Fruit fly (Drosophila melanogaster) whole organism, embryonic: Measurements from ENCODE around the gene janB.

ENCODE experiments used
- C15 ChIP-seq: fragments of 200-800 bp; sonication (Bioruptor generic); IDR thresholded peaks from 3 replicates; pipeline ENCODE4 v1.3.6; 2022; ENCODE audit warnings: missing biosample characterization, missing genetic modification characterization
- CG10366 ChIP-seq: fragments of 200-800 bp; sonication (Bioruptor generic); IDR thresholded peaks from 2 replicates; pipeline ENCODE4 v1.3.6; 2022; ENCODE audit warnings: missing biosample characterization, missing genetic modification characterization
- CG11696 ChIP-seq: fragments of 200-800 bp; sonication (Bioruptor generic); IDR thresholded peaks from 2 replicates; pipeline ENCODE4 v1.3.6; 2022; ENCODE audit warnings: missing biosample characterization, missing genetic modification characterization
- CG12071 ChIP-seq: fragments of 200-800 bp; sonication (Bioruptor generic); optimal IDR thresholded peaks from 3 replicates; lab custom pipeline; 2018; ENCODE audit warnings: missing biosample characterization, mild to moderate bottlenecking, missing genetic modification characterization
- CG12391 ChIP-seq: fragments of 200-800 bp; sonication (Bioruptor generic); optimal IDR thresholded peaks from 3 replicates; lab custom pipeline; 2018; ENCODE audit warnings: missing biosample characterization, mild to moderate bottlenecking, missing genetic modification characterization, moderate library complexity
- CG13624 ChIP-seq: fragments of 200-800 bp; sonication (Bioruptor generic); optimal IDR thresholded peaks from 2 replicates; lab custom pipeline; 2016; ENCODE audit warnings: missing biosample characterization, missing genetic modification characterization
- CG14710 ChIP-seq: fragments of 200-800 bp; sonication (Bioruptor generic); optimal IDR thresholded peaks from 3 replicates; lab custom pipeline; 2019; ENCODE audit warnings: missing biosample characterization, mild to moderate bottlenecking, missing genetic modification characterization, moderate library complexity
- CG14965 ChIP-seq: fragments of 200-800 bp; sonication (Bioruptor generic); optimal IDR thresholded peaks from 2 replicates; lab custom pipeline; 2016; ENCODE audit warnings: missing biosample characterization, missing genetic modification characterization, borderline replicate concordance
- CG16863 ChIP-seq: fragments of 200-800 bp; sonication (Bioruptor generic); optimal IDR thresholded peaks from 3 replicates; lab custom pipeline; 2016; ENCODE audit warnings: missing biosample characterization, missing genetic modification characterization
- CG17612 ChIP-seq: fragments of 200-800 bp; sonication (Bioruptor generic); IDR thresholded peaks from 2 replicates; pipeline ENCODE4 v1.3.6; 2022; ENCODE audit warnings: missing biosample characterization, missing genetic modification characterization
- CG30403 ChIP-seq: fragments of 200-800 bp; sonication (Bioruptor generic); optimal IDR thresholded peaks from 3 replicates; lab custom pipeline; 2016; ENCODE audit warnings: missing biosample characterization, missing genetic modification characterization
- CG31388 ChIP-seq: fragments of 200-800 bp; sonication (Bioruptor generic); optimal IDR thresholded peaks from 2 replicates; lab custom pipeline; 2016; ENCODE audit warnings: missing biosample characterization, missing genetic modification characterization
- CG4730 ChIP-seq: fragments of 200-800 bp; sonication (Bioruptor generic); IDR thresholded peaks from 2 replicates; pipeline ENCODE4 v1.3.6; 2022; ENCODE audit warnings: missing biosample characterization, missing genetic modification characterization
- CG5245 ChIP-seq: fragments of 200-800 bp; sonication (Bioruptor generic); optimal IDR thresholded peaks from 3 replicates; lab custom pipeline; 2016; ENCODE audit warnings: missing biosample characterization, missing genetic modification characterization
- CG7745 ChIP-seq: fragments of 200-800 bp; sonication (Bioruptor generic); optimal IDR thresholded peaks from 2 replicates; lab custom pipeline; 2018; ENCODE audit warnings: missing biosample characterization, mild to moderate bottlenecking, missing genetic modification characterization, moderate library complexity
- CG9215 ChIP-seq: fragments of 200-800 bp; sonication (Bioruptor generic); IDR thresholded peaks from 2 replicates; pipeline ENCODE4 v1.3.6; 2022; ENCODE audit warnings: missing biosample characterization, missing genetic modification characterization
- CG9817 ChIP-seq: fragments of 200-800 bp; sonication (Bioruptor generic); optimal IDR thresholded peaks from 2 replicates; lab custom pipeline; 2018; ENCODE audit warnings: missing biosample characterization, mild to moderate bottlenecking, missing genetic modification characterization, moderate library complexity
- CHES-1-like ChIP-seq: fragments of 200-800 bp; sonication (Bioruptor generic); optimal IDR thresholded peaks from 2 replicates; lab custom pipeline; 2016; ENCODE audit warnings: missing biosample characterization, missing genetic modification characterization
- Dad ChIP-seq: fragments of 200-800 bp; sonication (Bioruptor generic); optimal IDR thresholded peaks from 3 replicates; lab custom pipeline; 2016; ENCODE audit warnings: missing biosample characterization, missing genetic modification characterization
- Deaf1 ChIP-seq: fragments of 200-800 bp; optimal IDR thresholded peaks from 3 replicates; lab custom pipeline; 2019; ENCODE audit warnings: missing biosample characterization, mild to moderate bottlenecking, missing genetic modification characterization, moderate library complexity
- Dek ChIP-seq: fragments of 200-800 bp; sonication (Bioruptor generic); optimal IDR thresholded peaks from 3 replicates; lab custom pipeline; 2019; ENCODE audit warnings: missing biosample characterization, mild to moderate bottlenecking, missing genetic modification characterization, moderate library complexity
- Dp ChIP-seq: fragments of 200-800 bp; sonication (Bioruptor generic); optimal IDR thresholded peaks from 2 replicates; lab custom pipeline; 2018; ENCODE audit warnings: missing biosample characterization, mild to moderate bottlenecking, missing genetic modification characterization, moderate library complexity
- Dref ChIP-seq: fragments of 200-800 bp; sonication (Bioruptor generic); IDR thresholded peaks from 2 replicates; pipeline ENCODE4 v1.3.6; 2022; ENCODE audit warnings: missing biosample characterization, missing genetic modification characterization
- Gsc ChIP-seq: fragments of 200-800 bp; sonication (Bioruptor generic); IDR thresholded peaks from 2 replicates; pipeline ENCODE4 v1.3.6; 2022; ENCODE audit warnings: missing biosample characterization, missing genetic modification characterization
- Gug ChIP-seq: fragments of 200-800 bp; sonication (Bioruptor generic); IDR thresholded peaks from 4 replicates; pipeline ENCODE4 v1.3.6; 2022; ENCODE audit warnings: missing biosample characterization, missing genetic modification characterization
- Max ChIP-seq: fragments of 200-800 bp; sonication (Bioruptor generic); optimal IDR thresholded peaks from 2 replicates; lab custom pipeline; 2016; ENCODE audit warnings: missing biosample characterization, mild to moderate bottlenecking, missing genetic modification characterization
- Meics ChIP-seq: fragments of 200-800 bp; sonication (Bioruptor generic); optimal IDR thresholded peaks from 2 replicates; lab custom pipeline; 2017; ENCODE audit warnings: missing biosample characterization, mild to moderate bottlenecking, missing genetic modification characterization
- Nf-YB ChIP-seq: fragments of 200-800 bp; sonication (Bioruptor generic); optimal IDR thresholded peaks from 3 replicates; lab custom pipeline; 2019; ENCODE audit warnings: missing biosample characterization, mild to moderate bottlenecking, missing genetic modification characterization, moderate library complexity
- Pdp1 ChIP-seq, 2 experiments: fragments of 200-800 bp; sonication (Bioruptor generic); optimal IDR thresholded peaks; 3 replicates each; lab custom pipeline; 2016; ENCODE audit warnings: missing biosample characterization in 2 of 2, missing genetic modification characterization in 2 of 2, mild to moderate bottlenecking in 1 of 2, moderate library complexity in 1 of 2
- Xrp1 ChIP-seq: fragments of 200-800 bp; sonication (Bioruptor generic); IDR thresholded peaks from 2 replicates; pipeline ENCODE4 v1.3.6; 2022; ENCODE audit warnings: missing biosample characterization, missing genetic modification characterization
- ac ChIP-seq: fragments of 200-800 bp; sonication (Bioruptor generic); optimal IDR thresholded peaks from 3 replicates; lab custom pipeline; 2017; ENCODE audit warnings: missing biosample characterization, mild to moderate bottlenecking, missing genetic modification characterization
- emc ChIP-seq: fragments of 200-800 bp; sonication (Bioruptor generic); optimal IDR thresholded peaks from 2 replicates; lab custom pipeline; 2016; ENCODE audit warnings: missing biosample characterization, missing genetic modification characterization
- eve ChIP-seq, 2 experiments: fragments of >200 bp; optimal IDR thresholded peaks; 2 replicates each; lab custom pipeline; 2017; ENCODE audit warnings: missing biosample characterization in 2 of 2, missing genetic modification characterization in 2 of 2
- fd96Cb ChIP-seq: fragments of 200-800 bp; sonication (Bioruptor generic); optimal IDR thresholded peaks from 2 replicates; lab custom pipeline; 2018; ENCODE audit warnings: missing biosample characterization, mild to moderate bottlenecking, missing genetic modification characterization, moderate library complexity
- ham ChIP-seq: fragments of 200-800 bp; sonication (Bioruptor generic); IDR thresholded peaks from 2 replicates; pipeline ENCODE4 v1.3.6; 2022; ENCODE audit warnings: missing biosample characterization, missing genetic modification characterization
- jigr1 ChIP-seq: fragments of 200-800 bp; sonication (Bioruptor generic); IDR thresholded peaks from 3 replicates; pipeline ENCODE4 v1.3.6; 2022; ENCODE audit warnings: missing biosample characterization, missing genetic modification characterization
- ken ChIP-seq: fragments of 200-800 bp; sonication (Bioruptor generic); IDR thresholded peaks from 3 replicates; pipeline ENCODE4 v1.3.6; 2022; ENCODE audit warnings: missing biosample characterization, missing genetic modification characterization
- lab ChIP-seq: fragments of 200-800 bp; sonication (Bioruptor generic); optimal IDR thresholded peaks from 3 replicates; lab custom pipeline; 2017; ENCODE audit warnings: missing biosample characterization, missing genetic modification characterization, mild to moderate bottlenecking, moderate library complexity, missing genetic modification reagents
- lmd ChIP-seq: fragments of 200-800 bp; sonication (Bioruptor generic); IDR thresholded peaks from 2 replicates; pipeline ENCODE4 v1.3.6; 2022; ENCODE audit warnings: missing biosample characterization, missing genetic modification characterization
- luna ChIP-seq: fragments of 200-800 bp; sonication (Bioruptor generic); optimal IDR thresholded peaks from 2 replicates; lab custom pipeline; 2016; ENCODE audit warnings: missing biosample characterization, missing genetic modification characterization
- nerfin-2 ChIP-seq: fragments of 200-800 bp; sonication (Bioruptor generic); IDR thresholded peaks from 2 replicates; pipeline ENCODE4 v1.3.6; 2022; ENCODE audit warnings: missing biosample characterization, missing genetic modification characterization; ENCODE audit not compliant: partially characterized antibody
- pnt ChIP-seq: fragments of 200-800 bp; sonication (Bioruptor generic); optimal IDR thresholded peaks from 3 replicates; lab custom pipeline; 2016; ENCODE audit warnings: missing biosample characterization, missing genetic modification characterization
- psq ChIP-seq: fragments of 200-800 bp; sonication (Bioruptor generic); optimal IDR thresholded peaks from 2 replicates; lab custom pipeline; 2017; ENCODE audit warnings: missing biosample characterization, missing genetic modification characterization
- sug ChIP-seq: fragments of 200-800 bp; optimal IDR thresholded peaks from 2 replicates; lab custom pipeline; 2019; ENCODE audit warnings: missing biosample characterization, mild to moderate bottlenecking, missing genetic modification characterization, moderate library complexity
- toy ChIP-seq: fragments of 200-800 bp; sonication (Bioruptor generic); IDR thresholded peaks from 2 replicates; pipeline ENCODE4 v1.3.6; 2022; ENCODE audit warnings: missing biosample characterization, missing genetic modification characterization
- trem ChIP-seq: fragments of 200-800 bp; optimal IDR thresholded peaks from 3 replicates; lab custom pipeline; 2019; ENCODE audit warnings: missing biosample characterization, mild to moderate bottlenecking, missing genetic modification characterization, moderate library complexity
- tup ChIP-seq: fragments of 200-800 bp; sonication (Bioruptor generic); optimal IDR thresholded peaks from 2 replicates; lab custom pipeline; 2016; ENCODE audit warnings: missing biosample characterization, mild to moderate bottlenecking, missing genetic modification characterization, moderate library complexity
- unpg ChIP-seq: fragments of 200-800 bp; sonication (Bioruptor generic); optimal IDR thresholded peaks from 3 replicates; lab custom pipeline; 2018; ENCODE audit warnings: missing biosample characterization, mild to moderate bottlenecking, missing genetic modification characterization, moderate library complexity
- vnd ChIP-seq: fragments of 200-800 bp; sonication (Bioruptor generic); IDR thresholded peaks from 3 replicates; pipeline ENCODE4 v1.3.6; 2022; ENCODE audit warnings: missing biosample characterization, missing genetic modification characterization; ENCODE audit not compliant: partially characterized antibody
- wor ChIP-seq: fragments of 200-800 bp; sonication (Bioruptor generic); IDR thresholded peaks from 2 replicates; pipeline ENCODE4 v1.3.6; 2022; ENCODE audit warnings: missing biosample characterization, missing genetic modification characterization
- zen2 ChIP-seq: fragments of 200-800 bp; sonication (Bioruptor generic); IDR thresholded peaks from 3 replicates; pipeline ENCODE4 v1.3.6; 2022; ENCODE audit warnings: missing biosample characterization, missing genetic modification characterization; ENCODE audit not compliant: partially characterized antibody

The janB gene

DNA sequence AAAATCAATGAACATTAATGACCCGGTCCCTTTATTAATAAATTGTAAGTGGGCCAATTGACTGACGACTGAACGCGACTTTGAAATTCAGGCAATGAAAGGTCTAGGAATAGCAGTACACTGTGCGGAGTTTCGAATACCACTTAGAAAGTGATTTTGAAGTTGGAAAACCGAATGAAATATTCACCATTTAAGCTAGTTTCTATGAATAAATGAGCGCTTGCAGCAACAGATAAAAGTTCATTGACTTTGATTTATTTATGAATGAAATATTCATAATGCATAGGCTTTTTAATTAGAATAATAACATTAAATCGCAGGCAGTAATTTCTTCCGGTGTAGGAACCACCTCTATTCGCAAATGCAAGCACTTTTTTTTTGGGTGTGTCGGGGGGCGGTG, 17.5 kb downstream of the janB start (continued):
- 0 out of 3 replicates have a peak, but pooled peaks have one; percentile 21 for TF ChIP-seq jigr1 (GFP tag; lab: Robert Waterston, UW)
- no peak for TF ChIP-seq Max
- TF ChIP-seq CG7745 (tag; lab: Kevin White, UChicago) = no peak
- no peak for TF ChIP-seq toy (GFP tag; lab: Robert Waterston, UW)
- peak; percentile 44 for TF ChIP-seq CG30403 (GFP tag; lab: Kevin White, UChicago)
- TF ChIP-seq CG12391 = peak; percentile 30
- TF ChIP-seq fd96Cb = peak; percentile 43
- TF ChIP-seq vnd (GFP tag; lab: Robert Waterston, UW) = no peak
- no peak for TF ChIP-seq CHES-1-like (GFP tag; lab: Kevin White, UChicago)
- no peak for TF ChIP-seq Nf-YB (GFP tag; lab: Kevin White, UChicago)
- peak; percentile 30; the same call in 1 of the 2 replicates for TF ChIP-seq lmd
- no peak for TF ChIP-seq ken
- TF ChIP-seq Meics (GFP tag; lab: Kevin White, UChicago) = peak; percentile 37
- no peak for TF ChIP-seq Dp (GFP tag; lab: Kevin White, UChicago)
- TF ChIP-seq sug (tag; lab: Kevin White, UChicago) = no peak
- no peak for TF ChIP-seq ac
- peak; percentile 13 for TF ChIP-seq lab (GFP tag; lab: Kevin White, UChicago)
- TF ChIP-seq CG10366 (GFP tag; lab: Robert Waterston, UW) = peak; percentile 16; the same call in 1 of the 2 replicates
- no peak for TF ChIP-seq Gug

dm6 chr3R:30014977-30015514, 23.5 kb downstream of the janB start, which contains the start of gene CG7920:
Gene CG7920 (minus strand): TSS chr3R:30015284.
- TF ChIP-seq eve (GFP tag; optimal IDR thresholded peaks at IDR 0.05; lab: Kevin White, UChicago) (no peak), emc (no peak), Xrp1 (GFP tag; lab: Robert Waterston, UW) (no peak), CG9817 (tag; lab: Kevin White, UChicago) (no peak), Deaf1 (tag; lab: Kevin White, UChicago) (peak; percentile 27), tup (no peak), pnt (GFP tag; lab: Kevin White, UChicago) (no peak), CG14710 (peak; percentile 39), trem (peak; percentile 60), Dek (tag; lab: Kevin White, UChicago) (peak; percentile 22), CG16863 (no peak), C15 (GFP tag; lab: Robert Waterston, UW) (no peak), Dad (GFP tag; lab: Kevin White, UChicago) (no peak), CG14965 (GFP tag; lab: Kevin White, UChicago) (no peak), CG13624 (peak; percentile 79), Nf-YB (GFP tag; lab: Kevin White, UChicago) (no peak), luna (no peak), zen2 (GFP tag; lab: Robert Waterston, UW) (peak; percentile 44; the same call in 1 of the 3 replicates), CG12071 (GFP tag; lab: Kevin White, UChicago) (peak; percentile 24), CG4730 (no peak), Gug (no peak), ham (GFP tag; lab: Robert Waterston, UW) (no peak), CG11696 (GFP tag; lab: Robert Waterston, UW) (no peak), CG17612 (GFP tag; lab: Robert Waterston, UW) (no peak), CG5245 (GFP tag; lab: Kevin White, UChicago) (no peak), Dref (GFP tag; lab: Robert Waterston, UW) (peak; percentile 91), Gsc (GFP tag; lab: Robert Waterston, UW) (no peak), Pdp1 (GFP tag; optimal IDR thresholded peaks at IDR 0.05; lab: Kevin White, UChicago) (peak in 1 of 2 experiments; percentile 10), CG9215 (GFP tag; lab: Robert Waterston, UW) (no peak), psq (GFP tag; lab: Kevin White, UChicago) (no peak), CG31388 (GFP tag; lab: Kevin White, UChicago) (no peak), wor (no peak), unpg (GFP tag; lab: Kevin White, UChicago) (peak; percentile 8), nerfin-2 (GFP tag; lab: Robert Waterston, UW) (peak; percentile 55)
